Worm (Caenorhabditis elegans): ENCODE data around the gene F46C8.1.

Gene F46C8.1

DNA sequence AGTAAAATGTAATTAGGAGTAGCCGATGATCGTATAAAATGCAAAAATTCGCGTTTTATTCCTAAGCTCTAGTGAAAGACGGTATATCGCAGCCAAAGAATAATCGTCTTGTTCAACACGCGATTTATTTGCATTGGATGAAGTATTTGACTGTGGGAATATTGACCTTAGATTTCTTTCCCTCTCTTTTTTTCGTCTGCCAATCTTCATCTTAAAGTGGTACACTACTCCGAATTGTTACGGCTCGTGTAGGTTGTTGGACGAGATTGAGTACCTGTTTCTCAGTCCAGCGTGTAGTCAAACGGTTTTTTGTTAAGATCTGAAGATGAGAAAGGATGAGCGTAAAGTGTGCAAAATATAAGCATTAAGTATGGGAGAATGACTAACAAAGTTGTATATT is 41.7 kb upstream of the F46C8.1 start, which contains the start of gene lgc-11:
Gene lgc-11, minus strand, starts transcription at position 101 of the 400 bp plus-strand sequence.
- no peak for TF ChIP-seq efl-1 (optimal IDR thresholded peaks at IDR 0.05)
- peak in 1 of 2 experiments; percentile 87 for TF ChIP-seq efl-1 (GFP tag; optimal IDR thresholded peaks at IDR 0.05 in 1 of 2)
- TF ChIP-seq tbx-2 (tag; optimal IDR thresholded peaks at IDR 0.05) = no peak
- TF ChIP-seq ceh-8 (GFP tag; optimal IDR thresholded peaks at IDR 0.05) = no peak
- TF ChIP-seq nhr-11 (tag; optimal IDR thresholded peaks at IDR 0.05) = no peak

DNA sequence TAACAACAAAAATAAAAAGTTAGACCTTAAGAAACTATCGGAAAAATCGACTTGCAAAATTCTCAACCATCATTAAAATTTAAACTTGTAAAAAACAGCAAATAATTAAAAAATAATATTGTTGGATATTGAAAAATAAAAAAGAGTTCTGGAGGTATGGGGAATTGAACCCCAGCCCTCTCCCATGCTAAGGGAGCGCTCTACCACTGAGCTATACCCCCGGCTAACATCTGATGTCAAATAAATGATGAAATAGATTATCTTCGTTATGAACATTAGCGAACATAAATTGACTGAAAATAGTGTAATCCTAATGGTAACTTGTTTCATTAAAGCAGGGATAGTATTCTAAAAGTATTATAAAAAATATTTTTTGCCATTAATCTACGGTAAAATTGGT is 41.1 kb upstream of the F46C8.1 start:
- TF ChIP-seq dpl-1 (GFP tag; optimal IDR thresholded peaks at IDR 0.05) (no peak), ceh-63 (GFP tag; optimal IDR thresholded peaks at IDR 0.05) (no peak), nhr-12 (tag; optimal IDR thresholded peaks at IDR 0.05) (no peak), lir-3 (tag; optimal IDR thresholded peaks at IDR 0.05; ENCODE audit: poor library complexity) (no peak), pqm-1 (tag; optimal IDR thresholded peaks at IDR 0.05) (no peak), unc-62 (GFP tag; optimal IDR thresholded peaks at IDR 0.05) (no peak), fkh-10 (GFP tag; optimal IDR thresholded peaks at IDR 0.05) (no peak), nhr-85 (tag) (no peak), efl-3 (GFP tag; optimal IDR thresholded peaks at IDR 0.05) (no peak), grh-1 (GFP tag; IDR thresholded peaks at IDR 0.05) (no peak), fos-1 (tag; optimal IDR thresholded peaks at IDR 0.05) (no peak), nhr-11 (tag; optimal IDR thresholded peaks at IDR 0.05) (no peak), nhr-71 (tag; optimal IDR thresholded peaks at IDR 0.05) (no peak), alr-1 (tag; optimal IDR thresholded peaks at IDR 0.05; ENCODE audit: borderline replicate concordance) (no peak), hlh-4 (tag; optimal IDR thresholded peaks at IDR 0.05) (no peak), ceh-8 (GFP tag; optimal IDR thresholded peaks at IDR 0.05) (no peak), hpl-2 (GFP tag; optimal IDR thresholded peaks at IDR 0.05) (no peak), nhr-20 (tag; optimal IDR thresholded peaks at IDR 0.05) (no peak), snu-23 (GFP tag; optimal IDR thresholded peaks at IDR 0.05) (no peak)

DNA sequence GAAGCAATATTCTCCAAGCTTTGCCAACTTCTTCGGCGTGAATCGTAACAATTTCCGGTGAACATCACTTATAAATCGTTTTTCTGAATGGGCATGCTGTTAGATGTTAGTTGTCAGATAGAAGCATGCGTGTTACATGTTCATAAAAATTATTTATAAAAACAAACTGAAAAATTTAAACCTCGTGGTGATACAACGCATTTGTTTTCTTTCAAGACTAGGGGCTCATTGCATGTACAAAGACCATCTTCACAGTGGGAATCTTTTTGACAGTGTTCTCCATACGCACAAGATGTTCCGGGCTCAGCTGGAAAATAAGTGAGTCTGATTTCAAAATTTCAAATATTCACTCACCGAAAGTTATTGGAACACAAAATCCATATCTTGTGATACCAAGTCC is 35.5 kb upstream of the F46C8.1 start:
- TF ChIP-seq efl-1 (optimal IDR thresholded peaks at IDR 0.05) = no peak
- peak in 1 of 2 experiments; percentile 82 for TF ChIP-seq efl-1 (GFP tag; optimal IDR thresholded peaks at IDR 0.05 in 1 of 2)
- TF ChIP-seq nhr-12 (tag; optimal IDR thresholded peaks at IDR 0.05) = no peak
- no peak for TF ChIP-seq nhr-84 (tag; optimal IDR thresholded peaks at IDR 0.05)
- no peak for TF ChIP-seq ceh-90 (tag; optimal IDR thresholded peaks at IDR 0.05)
- TF ChIP-seq sox-4 (tag; optimal IDR thresholded peaks at IDR 0.05) = no peak
- no peak for TF ChIP-seq sup-37 (GFP tag; optimal IDR thresholded peaks at IDR 0.05)

DNA sequence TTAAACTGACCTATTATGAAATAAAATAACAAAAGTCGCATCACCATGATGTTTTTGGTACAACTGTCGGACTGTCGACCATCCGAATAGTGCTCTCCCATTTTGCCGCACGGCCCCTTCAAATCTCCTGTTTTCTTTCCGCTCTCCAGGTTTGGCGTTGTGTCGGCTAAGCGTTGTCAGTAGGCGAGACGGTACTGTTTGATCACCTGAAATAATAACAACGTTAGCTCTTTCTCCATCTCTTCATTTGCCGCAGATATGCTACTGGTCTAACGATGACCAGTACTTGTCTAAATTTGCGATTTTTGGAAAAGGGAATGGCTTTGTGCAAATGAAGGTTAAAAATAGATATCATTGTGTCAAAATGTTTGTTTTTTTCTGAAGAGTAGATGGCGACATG is 28.7 kb upstream of the F46C8.1 start, which contains the start of gene chts-1:
Gene chts-1, minus strand, starts transcription at position 101 of the 400 bp plus-strand sequence.
- TF ChIP-seq sox-4 (tag; optimal IDR thresholded peaks at IDR 0.05) (no peak), zag-1 (tag; optimal IDR thresholded peaks at IDR 0.05) (no peak), nhr-84 (tag; optimal IDR thresholded peaks at IDR 0.05) (no peak), Y116A8C.19 (tag; optimal IDR thresholded peaks at IDR 0.05; ENCODE audit: borderline replicate concordance) (no peak), lsy-2 (tag; optimal IDR thresholded peaks at IDR 0.05) (no peak), C04F5.9 (tag; optimal IDR thresholded peaks at IDR 0.05) (no peak), nhr-77 (tag; optimal IDR thresholded peaks at IDR 0.05) (no peak), efl-1 (optimal IDR thresholded peaks at IDR 0.05) (no peak), efl-1 (GFP tag; optimal IDR thresholded peaks at IDR 0.05 in 1 of 2) (no peak), ceh-63 (GFP tag; optimal IDR thresholded peaks at IDR 0.05) (no peak), xbp-1 (tag; optimal IDR thresholded peaks at IDR 0.05) (no peak), nhr-19 (GFP tag; conservative IDR thresholded peaks at IDR 0.05) (no peak), F16B12.6 (tag; optimal IDR thresholded peaks at IDR 0.05) (no peak), fos-1 (tag; optimal IDR thresholded peaks at IDR 0.05) (no peak), lin-35 (GFP tag; optimal IDR thresholded peaks at IDR 0.05) (no peak)

DNA sequence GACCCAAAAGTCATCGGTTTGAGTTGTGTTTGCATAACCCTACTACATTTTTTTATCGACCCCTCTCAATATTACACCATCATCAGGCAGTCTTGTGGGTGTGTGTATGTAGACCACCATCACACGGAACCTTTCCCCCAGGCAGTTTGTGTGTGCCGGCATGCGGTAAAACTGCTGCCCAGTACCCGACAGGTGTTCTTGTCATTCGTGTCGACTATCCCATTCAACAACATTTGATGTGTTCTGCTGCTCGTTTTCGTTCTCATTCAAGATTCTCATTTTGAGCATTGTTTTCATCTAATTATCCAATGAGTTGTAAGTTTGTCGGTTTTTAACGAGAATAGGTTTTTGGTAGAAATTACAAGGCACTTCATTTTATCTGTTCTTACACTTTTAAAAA is 25.7 kb upstream of the F46C8.1 start:
- TF ChIP-seq nhr-19 (GFP tag; conservative IDR thresholded peaks at IDR 0.05) (no peak), snu-23 (GFP tag; optimal IDR thresholded peaks at IDR 0.05) (no peak), efl-1 (optimal IDR thresholded peaks at IDR 0.05) (no peak), efl-1 (GFP tag; optimal IDR thresholded peaks at IDR 0.05 in 1 of 2) (peak in 1 of 2 experiments; percentile 42), rnt-1 (tag; optimal IDR thresholded peaks at IDR 0.05) (peak; percentile 45)

Measured in whole organism, L1 larva.